Worm (Caenorhabditis elegans) whole organism, mixed stage, embryonic: ENCODE results near the gene tsr-1.

Experiments
- M03D4.4 ChIP-seq: sonication (generic microtip); optimal IDR thresholded peaks from 2 replicates; lab custom pipeline; 2017; ENCODE audit warnings: mild to moderate bottlenecking, missing genetic modification characterization, missing compliant biosample characterization
- bed-3 ChIP-seq: fragments of 200-800 bp; sonication (Bioruptor generic); optimal IDR thresholded peaks from 3 replicates; lab custom pipeline; 2018; ENCODE audit warnings: mild to moderate bottlenecking, missing genetic modification characterization, moderate library complexity, missing compliant biosample characterization
- blmp-1 ChIP-seq: fragments of 150-350 bp; optimal IDR thresholded peaks from 2 replicates; lab custom pipeline; 2014; ENCODE audit warnings: missing biosample characterization, missing genetic modification characterization
- ceh-39 ChIP-seq: fragments of 150-350 bp; optimal IDR thresholded peaks from 2 replicates; lab custom pipeline; 2014; ENCODE audit warnings: missing biosample characterization, missing genetic modification characterization
- ceh-43 ChIP-seq: fragments of 200-800 bp; sonication (Bioruptor generic); optimal IDR thresholded peaks from 2 replicates; lab custom pipeline; 2018; ENCODE audit warnings: mild to moderate bottlenecking, missing genetic modification characterization, moderate library complexity, missing compliant biosample characterization
- ceh-83 ChIP-seq: fragments of 200-800 bp; sonication (Bioruptor generic); optimal IDR thresholded peaks from 2 replicates; lab custom pipeline; 2018; ENCODE audit warnings: mild to moderate bottlenecking, missing genetic modification characterization, missing compliant biosample characterization
- ces-1 ChIP-seq: fragments of 150-350 bp; optimal IDR thresholded peaks from 2 replicates; lab custom pipeline; 2014; ENCODE audit warnings: missing biosample characterization, missing genetic modification reagents, missing genetic modification characterization
- cnd-1 ChIP-seq: fragments of 200-800 bp; sonication (Bioruptor generic); optimal IDR thresholded peaks from 2 replicates; lab custom pipeline; 2018; ENCODE audit warnings: mild to moderate bottlenecking, missing genetic modification characterization, missing compliant biosample characterization
- elt-1 ChIP-seq: sonication (generic microtip); optimal IDR thresholded peaks from 2 replicates; lab custom pipeline; 2017; ENCODE audit warnings: missing genetic modification characterization, mild to moderate bottlenecking, missing compliant biosample characterization, antibody characterized with exemption, moderate library complexity, borderline replicate concordance; ENCODE audit not compliant: insufficient read depth
- flh-1 ChIP-seq: fragments of 200-800 bp; sonication (Bioruptor generic); optimal IDR thresholded peaks from 2 replicates; lab custom pipeline; 2018; ENCODE audit warnings: mild to moderate bottlenecking, missing genetic modification characterization, moderate library complexity, missing compliant biosample characterization
- ham-2 ChIP-seq: fragments of 200-800 bp; sonication (Bioruptor generic); optimal IDR thresholded peaks from 2 replicates; lab custom pipeline; 2018; ENCODE audit warnings: mild to moderate bottlenecking, missing genetic modification characterization, missing compliant biosample characterization
- hlh-1 ChIP-seq: fragments of 150-350 bp; optimal IDR thresholded peaks from 2 replicates; lab custom pipeline; 2014; ENCODE audit warnings: missing biosample characterization, missing genetic modification reagents, missing genetic modification characterization
- lin-13 ChIP-seq: fragments of 150-350 bp; optimal IDR thresholded peaks from 2 replicates; lab custom pipeline; 2014; ENCODE audit warnings: missing biosample characterization, missing genetic modification characterization
- lin-32 ChIP-seq: fragments of 200-800 bp; sonication (Bioruptor generic); optimal IDR thresholded peaks from 2 replicates; lab custom pipeline; 2018; ENCODE audit warnings: mild to moderate bottlenecking, missing genetic modification characterization, missing compliant biosample characterization
- lsy-2 ChIP-seq: fragments of 150-350 bp; optimal IDR thresholded peaks from 2 replicates; lab custom pipeline; 2014; ENCODE audit warnings: missing biosample characterization, missing genetic modification characterization
- mab-5 ChIP-seq: fragments of 150-350 bp; optimal IDR thresholded peaks from 2 replicates; lab custom pipeline; 2014; ENCODE audit warnings: missing biosample characterization, missing genetic modification characterization
- mep-1 ChIP-seq: fragments of 150-350 bp; optimal IDR thresholded peaks from 2 replicates; lab custom pipeline; 2017; ENCODE audit warnings: missing biosample characterization, missing genetic modification reagents, missing genetic modification characterization, inconsistent platforms
- nhr-237 ChIP-seq: fragments of 150-350 bp; optimal IDR thresholded peaks from 2 replicates; lab custom pipeline; 2014; ENCODE audit warnings: missing biosample characterization, missing genetic modification characterization
- nhr-28 ChIP-seq: fragments of 150-350 bp; optimal IDR thresholded peaks from 2 replicates; lab custom pipeline; 2014; ENCODE audit warnings: missing biosample characterization, missing genetic modification characterization
- nhr-76 ChIP-seq: sonication (generic microtip); optimal IDR thresholded peaks from 2 replicates; lab custom pipeline; 2017; ENCODE audit warnings: missing biosample characterization, missing genetic modification characterization
- pha-4 ChIP-seq: fragments of 150-350 bp; optimal IDR thresholded peaks from 2 replicates; lab custom pipeline; 2018; ENCODE audit warnings: missing biosample characterization, missing genetic modification reagents, missing genetic modification characterization
- sem-2 ChIP-seq: fragments of 200-800 bp; sonication (Bioruptor generic); optimal IDR thresholded peaks from 2 replicates; lab custom pipeline; 2018; ENCODE audit warnings: mild to moderate bottlenecking, missing genetic modification characterization, missing compliant biosample characterization
- snpc-4 ChIP-seq: fragments of 150-350 bp; optimal IDR thresholded peaks from 2 replicates; lab custom pipeline; 2014; ENCODE audit warnings: missing biosample characterization, missing genetic modification characterization
- sptf-1 ChIP-seq: sonication (generic microtip); optimal IDR thresholded peaks from 2 replicates; lab custom pipeline; 2017; ENCODE audit warnings: mild to moderate bottlenecking, missing genetic modification characterization, moderate library complexity, missing compliant biosample characterization
- tbx-8 ChIP-seq: fragments of 200-800 bp; sonication (Bioruptor generic); optimal IDR thresholded peaks from 2 replicates; lab custom pipeline; 2018; ENCODE audit warnings: mild to moderate bottlenecking, missing genetic modification characterization, moderate library complexity, missing compliant biosample characterization
- unc-120 ChIP-seq: sonication (generic microtip); optimal IDR thresholded peaks from 2 replicates; lab custom pipeline; 2017; ENCODE audit warnings: missing genetic modification characterization, missing compliant biosample characterization; ENCODE audit not compliant: poor library complexity, severe bottlenecking
- unc-39 ChIP-seq: fragments of 150-350 bp; optimal IDR thresholded peaks from 2 replicates; lab custom pipeline; 2014; ENCODE audit warnings: missing biosample characterization, missing genetic modification characterization
- unc-62 ChIP-seq: fragments of 150-350 bp; optimal IDR thresholded peaks from 2 replicates; lab custom pipeline; 2014; ENCODE audit warnings: missing biosample characterization, missing genetic modification reagents, missing genetic modification characterization
- ztf-11 ChIP-seq: fragments of 150-350 bp; optimal IDR thresholded peaks from 2 replicates; lab custom pipeline; 2014; ENCODE audit warnings: missing biosample characterization, missing genetic modification characterization

tsr-1 gene

DNA sequence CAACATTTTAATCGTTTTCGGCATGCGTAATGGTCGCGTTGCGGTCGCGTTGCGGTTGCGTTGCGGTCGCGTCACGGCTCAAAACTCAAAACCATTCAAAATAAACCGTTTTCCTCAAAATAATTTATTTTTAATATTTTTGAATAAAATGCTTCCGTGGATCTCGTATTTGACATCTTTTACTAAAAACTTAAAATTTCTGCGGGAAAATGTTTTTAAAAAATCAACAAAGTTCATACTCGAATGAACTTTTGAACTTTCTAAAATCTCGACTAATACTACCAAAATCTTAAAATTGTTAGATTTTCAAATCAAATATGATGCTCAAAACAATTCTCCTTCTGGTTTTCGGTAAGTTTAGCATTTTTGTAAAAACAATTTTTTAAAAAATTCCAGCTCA lies 8.5 kb upstream of the tsr-1 start, which contains the start of gene F53G2.2:
TSS of gene F53G2.2 (plus strand) at position 301 of the 400 bp plus-strand sequence.
- TF ChIP-seq mep-1 (tag; lab: Kevin White, UChicago): no peak
- no peak for TF ChIP-seq nhr-237
- TF ChIP-seq elt-1 (tag; lab: Kevin White, UChicago): no peak
- TF ChIP-seq unc-120 (tag; lab: Kevin White, UChicago): no peak
- no peak for TF ChIP-seq flh-1 (GFP tag; lab: Kevin White, UChicago)
- TF ChIP-seq blmp-1 (tag; lab: Kevin White, UChicago): no peak
- no peak for TF ChIP-seq ceh-39 (tag; lab: Kevin White, UChicago)

DNA sequence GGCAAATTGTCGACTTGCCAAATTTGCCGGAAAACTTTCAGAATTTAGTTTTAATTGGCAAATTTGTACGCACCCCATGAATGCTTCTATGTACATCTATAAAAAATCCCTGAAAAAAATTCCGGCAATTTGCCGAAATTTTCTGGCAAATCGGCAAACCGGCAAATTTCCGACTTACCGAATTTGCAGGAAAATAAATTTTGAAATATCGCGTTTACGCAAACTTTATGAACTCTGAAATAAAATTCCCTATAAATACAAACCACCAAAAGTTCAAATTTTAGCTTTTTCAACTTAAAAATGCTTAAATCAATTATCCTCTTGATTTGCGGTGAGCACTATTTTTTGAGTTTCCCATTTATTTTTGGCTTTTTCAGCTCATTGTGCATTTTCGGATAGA lies 6.9 kb upstream of the tsr-1 start, which contains the start of gene F53G2.3:
TSS of gene F53G2.3 (plus strand) at position 301 of the 400 bp plus-strand sequence.
- TF ChIP-seq bed-3 (GFP tag; lab: Kevin White, UChicago) (no peak), nhr-28 (tag; lab: Kevin White, UChicago) (no peak), unc-62 (GFP tag; lab: Kevin White, UChicago) (no peak), ceh-43 (GFP tag; lab: Kevin White, UChicago) (no peak), ceh-83 (GFP tag; lab: Kevin White, UChicago) (no peak), M03D4.4 (tag; lab: Kevin White, UChicago) (no peak), tbx-8 (GFP tag; lab: Kevin White, UChicago) (no peak), sem-2 (GFP tag; lab: Kevin White, UChicago) (no peak), hlh-1 (tag; lab: Kevin White, UChicago) (no peak), pha-4 (tag; lab: Kevin White, UChicago) (no peak), lin-13 (tag; lab: Kevin White, UChicago) (no peak), elt-1 (tag; lab: Kevin White, UChicago) (no peak), sptf-1 (tag; lab: Kevin White, UChicago) (no peak), ces-1 (GFP tag; lab: Kevin White, UChicago) (no peak), ztf-11 (tag; lab: Kevin White, UChicago) (no peak), unc-120 (tag; lab: Kevin White, UChicago) (no peak), lsy-2 (no peak), flh-1 (GFP tag; lab: Kevin White, UChicago) (no peak)

DNA sequence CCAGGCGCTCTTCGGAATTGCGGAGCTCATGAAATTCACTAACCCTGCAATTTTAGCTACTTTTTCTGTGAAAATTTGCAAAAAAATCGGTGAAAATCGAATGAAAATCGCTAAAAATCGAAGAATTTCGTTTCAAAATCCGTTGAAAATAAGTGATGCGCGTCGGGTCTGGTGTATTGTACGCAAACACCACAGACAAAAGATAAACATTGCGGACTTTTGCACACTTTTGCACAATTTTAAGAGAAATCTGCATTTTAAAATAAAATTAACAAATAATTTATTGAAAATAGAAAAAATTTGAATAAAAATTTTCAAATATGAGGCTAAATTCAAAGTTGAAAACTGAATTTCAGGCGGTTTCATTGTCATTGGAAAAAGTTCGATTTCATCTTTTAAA lies 5.9 kb upstream of the tsr-1 start, which contains the start of gene F53G2.12:
TSS of gene F53G2.12 (minus strand) at position 44 of the 400 bp plus-strand sequence.
- TF ChIP-seq mab-5 (tag; lab: Kevin White, UChicago): no peak
- TF ChIP-seq ces-1 (GFP tag; lab: Kevin White, UChicago): peak; percentile 38

DNA sequence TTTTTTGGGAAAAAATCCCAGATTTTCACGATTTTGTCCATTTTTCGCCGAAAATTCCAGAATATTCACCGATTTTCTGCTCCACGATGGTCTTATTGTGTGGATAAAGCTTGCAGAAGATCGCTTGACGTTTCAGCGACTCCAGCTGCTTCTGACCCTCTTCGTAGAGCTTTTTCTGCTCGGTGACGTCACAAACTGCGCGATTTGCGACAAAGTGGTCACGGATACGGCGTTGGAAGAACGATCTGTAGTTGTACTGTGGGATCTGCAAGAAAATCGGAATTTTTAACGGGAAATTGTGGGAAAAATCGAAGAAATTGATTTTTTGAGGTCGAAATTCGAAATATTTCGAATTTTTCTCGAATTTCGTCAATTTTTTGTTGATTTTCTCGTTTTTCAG lies 5.4 kb upstream of the tsr-1 start, which contains the start of gene mnat-1:
TSS of gene mnat-1 (minus strand) at position 101 of the 400 bp plus-strand sequence.
- no peak for TF ChIP-seq nhr-237
- TF ChIP-seq mab-5 (tag; lab: Kevin White, UChicago): no peak

DNA sequence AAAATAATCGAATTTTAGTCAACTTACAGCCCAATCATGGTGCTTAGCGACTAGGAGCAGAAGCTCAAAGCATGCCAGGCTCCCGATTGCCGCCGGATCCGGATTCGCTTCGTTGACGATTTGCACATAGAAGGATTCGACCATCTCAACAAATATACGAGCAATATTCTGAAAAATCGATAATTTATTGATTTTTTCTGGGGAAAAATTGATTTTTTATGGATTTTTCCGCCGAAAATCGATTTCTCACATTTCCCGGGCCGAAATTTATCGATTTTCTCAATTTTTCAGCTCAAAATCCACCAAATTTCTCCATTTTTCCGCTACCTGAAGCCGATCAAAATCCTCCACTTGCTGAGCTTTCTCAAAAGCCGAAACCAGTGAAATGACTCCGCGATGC lies 4.3 kb downstream of the tsr-1 start:
- TF ChIP-seq cnd-1 (tag; lab: Kevin White, UChicago) (no peak), nhr-28 (tag; lab: Kevin White, UChicago) (no peak), M03D4.4 (tag; lab: Kevin White, UChicago) (no peak), elt-1 (tag; lab: Kevin White, UChicago) (no peak), ham-2 (GFP tag; lab: Kevin White, UChicago) (no peak), nhr-76 (tag; lab: Kevin White, UChicago) (no peak), ceh-83 (GFP tag; lab: Kevin White, UChicago) (no peak), ces-1 (GFP tag; lab: Kevin White, UChicago) (no peak), mab-5 (tag; lab: Kevin White, UChicago) (no peak), lin-13 (tag; lab: Kevin White, UChicago) (no peak), nhr-237 (no peak), snpc-4 (tag; lab: Kevin White, UChicago) (no peak), lin-32 (GFP tag; lab: Kevin White, UChicago) (no peak), unc-39 (tag; lab: Kevin White, UChicago) (no peak), mep-1 (tag; lab: Kevin White, UChicago) (no peak), tbx-8 (GFP tag; lab: Kevin White, UChicago) (no peak), flh-1 (GFP tag; lab: Kevin White, UChicago) (no peak)
